Fruit fly (Drosophila melanogaster): Measurements from ENCODE around the gene CG6418.
A peak's percentile ranks its signal among the peaks of the same experiment; 100 is the strongest.

- TF ChIP-seq Pif1B (GFP tag; optimal IDR thresholded peaks at IDR 0.05) = no peak
- TF ChIP-seq CG4496 (GFP tag; IDR thresholded peaks at IDR 0.05) = no peak
- no peak for TF ChIP-seq D1 (tag; optimal IDR thresholded peaks at IDR 0.05)
- no peak for TF ChIP-seq Snoo (tag; optimal IDR thresholded peaks at IDR 0.05)
- TF ChIP-seq fd96Ca (GFP tag; IDR thresholded peaks at IDR 0.05) = no peak
- TF ChIP-seq CG32121 (GFP tag; IDR thresholded peaks at IDR 0.05) = no peak
- TF ChIP-seq CG14655 (GFP tag; optimal IDR thresholded peaks at IDR 0.05) = peak; percentile 5
- TF ChIP-seq CG13204 (GFP tag; optimal IDR thresholded peaks at IDR 0.05) = no peak
- no peak for TF ChIP-seq CG9948 (tag; optimal IDR thresholded peaks at IDR 0.05)
- TF ChIP-seq CG10348 (GFP tag; IDR thresholded peaks at IDR 0.05) = no peak
- TF ChIP-seq CG8159 (tag; optimal IDR thresholded peaks at IDR 0.05) = peak; percentile 19
These were observed 30.8 kb upstream of the CG6418 start for dm6 chr3L:10909612-10910011.
